Worm (Caenorhabditis elegans) whole organism, late embryonic: ENCODE results near the gene gst-18.

Source experiments
- Y22D7AL.16 ChIP-seq: sonication (generic microtip); optimal IDR thresholded peaks from 2 replicates; lab custom pipeline; 2016; ENCODE audit warnings: missing genetic modification characterization, missing compliant biosample characterization
- ama-1 ChIP-seq: fragments of 150-350 bp; optimal IDR thresholded peaks from 2 replicates; lab custom pipeline; 2014
- ceh-19 ChIP-seq: fragments of 200-800 bp; sonication (Bioruptor generic); optimal IDR thresholded peaks from 2 replicates; lab custom pipeline; 2018; ENCODE audit warnings: mild to moderate bottlenecking, missing genetic modification characterization, missing compliant biosample characterization
- ceh-31 ChIP-seq: sonication (generic microtip); optimal IDR thresholded peaks from 2 replicates; lab custom pipeline; 2016; ENCODE audit warnings: missing genetic modification characterization, missing compliant biosample characterization
- fkh-10 ChIP-seq: fragments of 150-350 bp; optimal IDR thresholded peaks from 2 replicates; lab custom pipeline; 2014; ENCODE audit warnings: missing biosample characterization, missing genetic modification reagents, missing genetic modification characterization
- nfya-1 ChIP-seq: sonication (generic microtip); optimal IDR thresholded peaks from 2 replicates; lab custom pipeline; 2017; ENCODE audit warnings: missing genetic modification characterization, mild to moderate bottlenecking, missing compliant biosample characterization, antibody characterized with exemption, moderate library complexity
- nhr-11 ChIP-seq: fragments of 150-350 bp; optimal IDR thresholded peaks from 2 replicates; lab custom pipeline; 2014; ENCODE audit warnings: missing biosample characterization, missing genetic modification characterization
- pqm-1 ChIP-seq: sonication (generic microtip); optimal IDR thresholded peaks from 2 replicates; lab custom pipeline; 2016; ENCODE audit warnings: missing genetic modification characterization, missing compliant biosample characterization
- sox-2 ChIP-seq: fragments of 200-800 bp; sonication (Bioruptor generic); IDR thresholded peaks from 2 replicates; pipeline ENCODE4 v1.3.6; 2022; ENCODE audit warnings: missing genetic modification reagents, missing genetic modification characterization, missing compliant biosample characterization
- unc-86 ChIP-seq: sonication (generic microtip); optimal IDR thresholded peaks from 2 replicates; lab custom pipeline; 2016; ENCODE audit warnings: missing genetic modification characterization, missing compliant biosample characterization

DNA sequence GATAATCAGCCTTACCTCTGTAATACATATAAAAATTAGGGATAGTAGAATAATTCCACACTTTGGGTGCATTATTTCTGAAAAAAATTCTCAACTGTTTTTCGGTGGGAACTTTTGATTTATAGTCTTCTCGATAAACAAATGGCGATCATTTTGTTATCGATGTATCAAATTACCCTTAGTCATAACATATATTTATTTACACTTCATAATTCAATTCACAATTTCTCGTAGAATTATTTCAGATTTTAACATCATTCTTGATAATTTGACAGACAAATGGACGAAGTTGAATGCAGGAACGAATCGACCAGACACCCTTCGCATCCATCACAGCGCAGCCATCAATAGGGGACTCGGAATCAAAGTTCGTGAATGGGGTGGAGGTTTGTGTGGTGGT, 40.2 kb downstream of the gst-18 start, which contains the start of gene clec-145:
- TF ChIP-seq ceh-19 (GFP tag; lab: Kevin White, UChicago) (no peak), nhr-11 (tag; lab: Kevin White, UChicago) (no peak), fkh-10 (GFP tag; lab: Kevin White, UChicago) (no peak), nfya-1 (tag; lab: Kevin White, UChicago) (no peak), ceh-31 (tag; lab: Kevin White, UChicago) (no peak), unc-86 (tag; lab: Kevin White, UChicago) (no peak), sox-2 (GFP tag; lab: Robert Waterston, UW) (no peak), Y22D7AL.16 (no peak), ama-1 (lab: Kevin White, UChicago) (no peak), pqm-1 (tag; lab: Kevin White, UChicago) (no peak)
